Fruit fly (Drosophila melanogaster): Measurements from ENCODE around the gene snf.
A peak's percentile ranks its signal among the peaks of the same experiment; 100 is the strongest.

Gene snf

dm6 chrX:5357035-5357434 is 48.0 kb downstream of the snf start (continued):
- no peak for TF ChIP-seq bsh (GFP tag; optimal IDR thresholded peaks at IDR 0.05)
- no peak for TF ChIP-seq CG13775 (GFP tag; optimal IDR thresholded peaks at IDR 0.05)
- TF ChIP-seq Dfd (GFP tag; optimal IDR thresholded peaks at IDR 0.05) = no peak
- TF ChIP-seq CG2889 (GFP tag; IDR thresholded peaks at IDR 0.05) = no peak
- peak; percentile 39; the same call in 1 of the 2 replicates for TF ChIP-seq CG14441 (GFP tag; IDR thresholded peaks at IDR 0.05)
- TF ChIP-seq sisA (GFP tag; IDR thresholded peaks at IDR 0.05) = no peak
- 0 out of 2 replicates have a peak, but pooled peaks have one; percentile 21 for TF ChIP-seq CG6689 (GFP tag; IDR thresholded peaks at IDR 0.05)
- no peak for TF ChIP-seq Dref (GFP tag; IDR thresholded peaks at IDR 0.05)
- TF ChIP-seq gt (GFP tag; IDR thresholded peaks at IDR 0.05) = no peak

- TF ChIP-seq CG31388 (GFP tag; optimal IDR thresholded peaks at IDR 0.05) (no peak), CG34224 (GFP tag; IDR thresholded peaks at IDR 0.05; ENCODE audit: partially characterized antibody) (no peak), ATbp (GFP tag; optimal IDR thresholded peaks at IDR 0.05) (no peak), tio (GFP tag; optimal IDR thresholded peaks at IDR 0.05) (no peak), luna (GFP tag; optimal IDR thresholded peaks at IDR 0.05) (no peak), CG13287 (GFP tag; IDR thresholded peaks at IDR 0.05; ENCODE audit: partially characterized antibody) (no peak), zen (tag; optimal IDR thresholded peaks at IDR 0.05) (peak; percentile 21), Oaz (GFP tag; IDR thresholded peaks at IDR 0.05) (no peak), CG7271 (tag; optimal IDR thresholded peaks at IDR 0.05) (no peak), dimm (GFP tag; IDR thresholded peaks at IDR 0.05) (no peak), CG11247 (GFP tag; IDR thresholded peaks at IDR 0.05) (no peak), onecut (GFP tag; IDR thresholded peaks at IDR 0.05) (no peak), dan (GFP tag; IDR thresholded peaks at IDR 0.05) (no peak), dysf (GFP tag; IDR thresholded peaks at IDR 0.05) (no peak), ems (GFP tag; optimal IDR thresholded peaks at IDR 0.05) (no peak), Max (GFP tag; optimal IDR thresholded peaks at IDR 0.05) (no peak), Stat92E (GFP tag; optimal IDR thresholded peaks at IDR 0.05) (no peak), CG11560 (tag; IDR thresholded peaks at IDR 0.05) (no peak), CG11696 (GFP tag; IDR thresholded peaks at IDR 0.05) (no peak), PHDP (tag; optimal IDR thresholded peaks at IDR 0.05) (no peak), CG1602 (GFP tag; optimal IDR thresholded peaks at IDR 0.05) (no peak), CG6654 (GFP tag; optimal IDR thresholded peaks at IDR 0.05) (no peak), CG4707 (GFP tag; optimal IDR thresholded peaks at IDR 0.05) (no peak), pum (GFP tag; optimal IDR thresholded peaks at IDR 0.05) (no peak), CG15696 (tag; optimal IDR thresholded peaks at IDR 0.05) (peak; percentile 3), stwl (tag; optimal IDR thresholded peaks at IDR 0.05) (no peak), repo (GFP tag; optimal IDR thresholded peaks at IDR 0.05) (no peak), exex (tag; optimal IDR thresholded peaks at IDR 0.05) (no peak), gro (GFP tag; optimal IDR thresholded peaks at IDR 0.05) (no peak), lilli (GFP tag; optimal IDR thresholded peaks at IDR 0.05) (peak; percentile 10), sna (GFP tag; IDR thresholded peaks at IDR 0.05; ENCODE audit: partially characterized antibody) (no peak), so (GFP tag; IDR thresholded peaks at IDR 0.05) (no peak), gcm (GFP tag; optimal IDR thresholded peaks at IDR 0.05) (no peak), lola (GFP tag; optimal IDR thresholded peaks at IDR 0.05) (no peak), CoRest (tag; optimal IDR thresholded peaks at IDR 0.05) (peak; percentile 41), CG2120 (GFP tag; optimal IDR thresholded peaks at IDR 0.05) (peak; percentile 2), CG3163 (GFP tag; optimal IDR thresholded peaks at IDR 0.05) (no peak), CG15514 (GFP tag; optimal IDR thresholded peaks at IDR 0.05) (no peak), HHEX (GFP tag; optimal IDR thresholded peaks at IDR 0.05) (no peak), crp (GFP tag; optimal IDR thresholded peaks at IDR 0.05) (no peak), CG15269 (tag; optimal IDR thresholded peaks at IDR 0.05) (peak; percentile 7)
These were observed 49.8 kb downstream of the snf start for dm6 chrX:5358813-5359212.

All from whole organism, embryonic.